Fruit fly (Drosophila melanogaster): ENCODE results near the gene cyr.
A peak's percentile ranks its signal among the peaks of the same experiment; 100 is the strongest.

The cyr gene

dm6 chrX:8152077-8152476 is 16.6 kb upstream of the cyr start, which contains the start of gene Gbeta5:
TSS of gene Gbeta5 (minus strand) at chrX:8152275.
- TF ChIP-seq CG6163 (GFP tag; IDR thresholded peaks at IDR 0.05) = no peak
- no peak for TF ChIP-seq CG7368 (GFP tag; optimal IDR thresholded peaks at IDR 0.05)
- TF ChIP-seq Eip78C (GFP tag) = no peak

DNA sequence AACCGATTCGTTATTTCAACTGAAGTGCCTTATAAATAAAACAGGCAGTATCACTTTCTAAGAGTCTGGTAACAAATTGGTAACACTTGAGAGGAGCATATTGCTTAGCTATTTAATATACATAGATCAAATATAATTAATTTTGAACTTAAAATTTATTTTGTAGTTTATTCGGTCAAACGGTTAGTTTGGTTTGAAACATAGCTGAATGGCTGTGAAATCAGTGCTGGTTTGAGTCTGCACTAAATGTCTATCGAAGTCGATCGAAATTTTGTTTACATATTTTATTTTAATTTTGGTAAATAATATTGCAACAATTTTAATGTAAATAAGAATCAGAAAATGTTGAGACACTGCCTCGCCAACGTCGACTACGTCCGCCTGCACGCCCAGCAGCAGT is 13.0 kb upstream of the cyr start, which contains the start of gene CG10959:
Gene CG10959, plus strand, starts transcription at position 228 of the 400 bp plus-strand sequence.
- TF ChIP-seq CG11294 (GFP tag; IDR thresholded peaks at IDR 0.05) (no peak), CG7368 (GFP tag; optimal IDR thresholded peaks at IDR 0.05) (no peak), OdsH (GFP tag; optimal IDR thresholded peaks at IDR 0.05) (no peak), Eip93F (GFP tag; optimal IDR thresholded peaks at IDR 0.05) (no peak), Eip78C (GFP tag) (peak; percentile 32), Ets21C (GFP tag; optimal IDR thresholded peaks at IDR 0.05) (no peak)

DNA sequence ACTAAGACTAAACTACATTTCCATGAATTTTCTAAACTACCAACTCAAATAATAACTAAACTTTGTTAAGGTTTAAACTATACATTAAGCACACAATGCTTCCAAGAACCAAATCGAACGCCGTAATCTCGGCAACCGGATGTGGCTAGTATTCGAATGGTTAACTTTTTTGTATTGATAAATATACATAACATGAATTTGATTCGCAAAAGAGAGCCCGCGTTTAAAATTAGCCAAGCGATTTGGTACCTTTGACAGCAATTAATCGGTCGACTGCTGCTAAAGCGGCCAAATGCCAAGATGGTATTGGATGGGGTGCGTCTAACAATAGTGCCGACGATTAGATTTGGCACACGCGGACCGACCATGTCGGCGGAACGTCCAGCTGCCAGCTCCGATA is 12.1 kb upstream of the cyr start, which contains the start of gene CG15336:
Gene CG15336, plus strand, starts transcription at position 301 of the 400 bp plus-strand sequence.
- TF ChIP-seq net (GFP tag; optimal IDR thresholded peaks at IDR 0.05) (no peak), Lpt (GFP tag; optimal IDR thresholded peaks at IDR 0.05) (no peak), CG3032 (tag; optimal IDR thresholded peaks at IDR 0.05) (no peak), dsx (GFP tag; optimal IDR thresholded peaks at IDR 0.05; ENCODE audit: poor library complexity, severe bottlenecking) (no peak), Hr39 (GFP tag; optimal IDR thresholded peaks at IDR 0.05) (no peak), svp (GFP tag) (no peak)

DNA sequence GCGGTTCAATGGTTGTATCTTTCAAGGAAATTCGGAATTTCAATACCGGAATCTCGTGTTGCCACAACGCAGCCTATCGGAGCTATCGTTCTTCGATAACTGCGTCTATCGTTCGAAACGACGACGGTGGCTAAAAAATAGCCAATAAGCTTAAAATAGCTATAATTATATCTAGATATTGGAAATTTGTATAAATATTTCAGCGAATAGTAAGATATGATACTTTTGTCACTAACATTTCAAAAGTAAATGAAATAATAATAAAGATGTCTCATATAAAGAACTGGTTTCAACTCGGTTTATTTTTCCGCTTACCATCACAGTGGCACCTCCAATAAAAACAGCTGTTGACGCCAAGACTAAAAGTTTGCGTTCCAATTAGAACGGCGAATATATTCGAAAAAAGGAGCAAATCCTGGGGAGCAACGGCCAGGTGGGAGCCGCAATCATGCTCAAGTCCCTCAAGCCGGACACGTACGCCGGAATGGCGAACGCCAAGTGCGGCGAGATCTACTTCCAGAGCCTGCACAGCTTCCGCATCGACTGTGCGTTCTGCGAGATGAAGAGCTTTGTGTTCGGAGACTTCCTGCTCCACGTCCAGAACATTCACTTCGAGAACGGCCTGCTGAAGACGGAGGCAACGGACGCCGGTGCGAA is 10.1 kb upstream of the cyr start, which contains the start of the genes alpha-PheRS and CG2129:
Gene alpha-PheRS, minus strand, starts transcription at position 102 of the 657 bp plus-strand sequence.
Gene CG2129, plus strand, starts transcription at position 339 of the 657 bp plus-strand sequence.
- no peak for TF ChIP-seq CG11762 (GFP tag; optimal IDR thresholded peaks at IDR 0.05; ENCODE audit: insufficient read depth)
- no peak for TF ChIP-seq CG3919 (GFP tag; optimal IDR thresholded peaks at IDR 0.05)
- no peak for TF ChIP-seq CG6792 (GFP tag; optimal IDR thresholded peaks at IDR 0.05)
- TF ChIP-seq fd85E (GFP tag; optimal IDR thresholded peaks at IDR 0.05) = no peak
- no peak for TF ChIP-seq CG6854 (GFP tag; optimal IDR thresholded peaks at IDR 0.05)
- peak; percentile 22 for TF ChIP-seq Sox14 (GFP tag; optimal IDR thresholded peaks at IDR 0.05)
- no peak for TF ChIP-seq CG8632 (GFP tag; optimal IDR thresholded peaks at IDR 0.05)
- TF ChIP-seq OdsH (GFP tag; optimal IDR thresholded peaks at IDR 0.05) = no peak
- no peak for TF ChIP-seq vri (GFP tag; optimal IDR thresholded peaks at IDR 0.05)
- TF ChIP-seq Lpt (GFP tag; optimal IDR thresholded peaks at IDR 0.05) = no peak
- TF ChIP-seq CG9139 (GFP tag; optimal IDR thresholded peaks at IDR 0.05) = no peak
- TF ChIP-seq dac (GFP tag; optimal IDR thresholded peaks at IDR 0.05) = no peak
- TF ChIP-seq spab (GFP tag; optimal IDR thresholded peaks at IDR 0.05) = no peak
- peak; percentile 46 for TF ChIP-seq topi (GFP tag; optimal IDR thresholded peaks at IDR 0.05)
- TF ChIP-seq Sox102F (GFP tag; optimal IDR thresholded peaks at IDR 0.05) = no peak
- peak; percentile 10 for TF ChIP-seq acj6 (GFP tag; optimal IDR thresholded peaks at IDR 0.05)
- no peak for TF ChIP-seq CG11902 (GFP tag; optimal IDR thresholded peaks at IDR 0.05)
- TF ChIP-seq dsx (GFP tag; optimal IDR thresholded peaks at IDR 0.05; ENCODE audit: poor library complexity, severe bottlenecking) = no peak
- TF ChIP-seq Ets21C (GFP tag; optimal IDR thresholded peaks at IDR 0.05) = no peak
- no peak for TF ChIP-seq CG34406 (GFP tag; optimal IDR thresholded peaks at IDR 0.05)
- no peak for TF ChIP-seq Ets96B (tag; optimal IDR thresholded peaks at IDR 0.05)
- TF ChIP-seq Eip78C (GFP tag) = peak; percentile 74
- no peak for TF ChIP-seq CG6163 (GFP tag; IDR thresholded peaks at IDR 0.05)
- TF ChIP-seq esn (GFP tag; optimal IDR thresholded peaks at IDR 0.05) = peak; percentile 39
- TF ChIP-seq CG8119 (GFP tag; IDR thresholded peaks at IDR 0.05) = no peak
- no peak for TF ChIP-seq salr (GFP tag; optimal IDR thresholded peaks at IDR 0.05)
- TF ChIP-seq eg (GFP tag; IDR thresholded peaks at IDR 0.05) = no peak
- TF ChIP-seq Hr4 (GFP tag; optimal IDR thresholded peaks at IDR 0.05) = no peak
- no peak for TF ChIP-seq CG1621 (tag; optimal IDR thresholded peaks at IDR 0.05)
- no peak for TF ChIP-seq pdm3 (GFP tag; optimal IDR thresholded peaks at IDR 0.05)
- no peak for TF ChIP-seq CG16779 (tag; optimal IDR thresholded peaks at IDR 0.05)
- no peak for TF ChIP-seq CG11294 (GFP tag; IDR thresholded peaks at IDR 0.05)
- no peak for TF ChIP-seq CG4318 (GFP tag; optimal IDR thresholded peaks at IDR 0.05)
- no peak for TF ChIP-seq CG32006 (GFP tag; optimal IDR thresholded peaks at IDR 0.05)
- no peak for TF ChIP-seq CG31627 (GFP tag; optimal IDR thresholded peaks at IDR 0.05)
- no peak for TF ChIP-seq CG6276 (GFP tag; optimal IDR thresholded peaks at IDR 0.05)
- TF ChIP-seq lz (GFP tag; optimal IDR thresholded peaks at IDR 0.05) = peak; percentile 15
- no peak for TF ChIP-seq Gug (GFP tag; IDR thresholded peaks at IDR 0.05)
- no peak for TF ChIP-seq svp (GFP tag)

Data from whole organism, prepupa.